Worm (Caenorhabditis elegans) whole organism, mixed stage, embryonic: ENCODE results near the gene T23F2.3.

Source experiments
- elt-1 ChIP-seq: sonication (generic microtip); optimal IDR thresholded peaks from 2 replicates; lab custom pipeline; 2017; ENCODE audit warnings: missing genetic modification characterization, mild to moderate bottlenecking, missing compliant biosample characterization, antibody characterized with exemption, moderate library complexity, borderline replicate concordance; ENCODE audit not compliant: insufficient read depth
- lin-13 ChIP-seq: fragments of 150-350 bp; optimal IDR thresholded peaks from 2 replicates; lab custom pipeline; 2014; ENCODE audit warnings: missing biosample characterization, missing genetic modification characterization
- lsy-2 ChIP-seq: fragments of 150-350 bp; optimal IDR thresholded peaks from 2 replicates; lab custom pipeline; 2014; ENCODE audit warnings: missing biosample characterization, missing genetic modification characterization
- nhr-237 ChIP-seq: fragments of 150-350 bp; optimal IDR thresholded peaks from 2 replicates; lab custom pipeline; 2014; ENCODE audit warnings: missing biosample characterization, missing genetic modification characterization
- pha-4 ChIP-seq: fragments of 150-350 bp; optimal IDR thresholded peaks from 2 replicates; lab custom pipeline; 2018; ENCODE audit warnings: missing biosample characterization, missing genetic modification reagents, missing genetic modification characterization
- sem-2 ChIP-seq: fragments of 200-800 bp; sonication (Bioruptor generic); optimal IDR thresholded peaks from 2 replicates; lab custom pipeline; 2018; ENCODE audit warnings: mild to moderate bottlenecking, missing genetic modification characterization, missing compliant biosample characterization
- unc-62 ChIP-seq: fragments of 150-350 bp; optimal IDR thresholded peaks from 2 replicates; lab custom pipeline; 2014; ENCODE audit warnings: missing biosample characterization, missing genetic modification reagents, missing genetic modification characterization
- ztf-11 ChIP-seq: fragments of 150-350 bp; optimal IDR thresholded peaks from 2 replicates; lab custom pipeline; 2014; ENCODE audit warnings: missing biosample characterization, missing genetic modification characterization

- TF ChIP-seq elt-1 (tag; lab: Kevin White, UChicago) (no peak), pha-4 (no peak), nhr-237 (no peak), sem-2 (GFP tag; lab: Kevin White, UChicago) (no peak), ztf-11 (tag; lab: Kevin White, UChicago) (no peak), lin-13 (tag; lab: Kevin White, UChicago) (no peak), unc-62 (no peak), lsy-2 (tag; lab: Kevin White, UChicago) (no peak)
Measured at ce11 chrX:5492820-5493382, 19.2 kb downstream of the T23F2.3 start, which contains the start of the genes bus-8A and bus-8B.
